Fruit fly (Drosophila melanogaster) S2 (cell line): ENCODE results near the gene arx.

Experiments used
- CG8478 ChIP-seq: fragments of >200 bp; optimal IDR thresholded peaks from 2 replicates; lab custom pipeline; 2018
- CTCF ChIP-seq, 2 experiments: fragments of >200 bp; optimal IDR thresholded peaks; 2 replicates each; lab custom pipeline; 2018

The arx gene

DNA sequence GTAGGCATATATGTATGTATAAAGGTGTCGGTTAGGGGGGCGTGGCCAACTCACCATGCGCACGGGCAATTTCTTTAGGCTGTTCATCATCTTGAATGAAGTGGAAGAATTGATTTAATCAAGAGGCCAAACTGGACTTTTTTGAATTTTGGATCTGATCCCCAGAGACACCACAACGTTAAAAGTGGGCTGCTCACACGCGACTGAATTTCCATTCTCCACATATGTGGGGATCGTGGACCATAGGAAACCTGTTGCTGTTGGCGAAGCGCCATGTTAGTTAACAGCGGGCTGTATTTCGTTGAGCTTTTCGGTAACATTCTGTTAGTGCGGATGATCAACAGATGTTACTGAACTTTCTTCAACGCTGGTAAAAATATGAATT lies 3.3 kb downstream of the arx start, which contains the start of gene CG3902:
Gene CG3902, minus strand, starts transcription at position 208 of the 385 bp plus-strand sequence.
- TF ChIP-seq CTCF (optimal IDR thresholded peaks at IDR 0.05; lab: Kevin White, UChicago) = no peak
- TF ChIP-seq CG8478 (lab: Kevin White, UChicago) = no peak

DNA sequence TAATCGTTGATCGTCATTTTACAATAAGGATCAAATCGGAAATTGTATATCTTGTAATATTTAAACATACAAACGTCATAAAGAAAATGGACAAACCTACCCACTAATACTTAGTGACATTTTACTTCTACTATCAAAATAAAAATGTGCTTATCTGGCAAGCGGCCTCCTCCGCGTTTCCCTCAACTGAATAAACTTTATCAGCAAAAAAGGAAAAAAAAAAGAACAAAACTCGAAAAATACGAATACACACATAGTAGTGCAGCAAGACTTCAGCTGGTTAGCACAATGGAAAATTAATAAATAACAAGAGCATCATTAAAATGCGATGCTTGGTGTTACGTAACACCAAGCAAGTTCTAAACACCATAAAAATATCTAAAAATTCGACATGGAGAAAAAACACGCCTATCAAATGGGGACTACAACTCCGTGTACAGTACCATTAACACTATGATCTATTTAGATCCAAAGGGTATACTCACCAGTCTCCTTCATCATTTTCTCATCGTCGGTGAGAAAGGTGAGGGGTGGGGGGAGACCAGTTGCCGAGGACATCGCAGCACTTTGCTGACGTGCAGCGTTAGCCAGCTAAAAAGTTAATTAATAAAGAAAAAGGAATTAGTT lies 3.8 kb downstream of the arx start:
- TF ChIP-seq CG8478 (lab: Kevin White, UChicago) (no peak), CTCF (optimal IDR thresholded peaks at IDR 0.05; lab: Kevin White, UChicago) (no peak)

DNA sequence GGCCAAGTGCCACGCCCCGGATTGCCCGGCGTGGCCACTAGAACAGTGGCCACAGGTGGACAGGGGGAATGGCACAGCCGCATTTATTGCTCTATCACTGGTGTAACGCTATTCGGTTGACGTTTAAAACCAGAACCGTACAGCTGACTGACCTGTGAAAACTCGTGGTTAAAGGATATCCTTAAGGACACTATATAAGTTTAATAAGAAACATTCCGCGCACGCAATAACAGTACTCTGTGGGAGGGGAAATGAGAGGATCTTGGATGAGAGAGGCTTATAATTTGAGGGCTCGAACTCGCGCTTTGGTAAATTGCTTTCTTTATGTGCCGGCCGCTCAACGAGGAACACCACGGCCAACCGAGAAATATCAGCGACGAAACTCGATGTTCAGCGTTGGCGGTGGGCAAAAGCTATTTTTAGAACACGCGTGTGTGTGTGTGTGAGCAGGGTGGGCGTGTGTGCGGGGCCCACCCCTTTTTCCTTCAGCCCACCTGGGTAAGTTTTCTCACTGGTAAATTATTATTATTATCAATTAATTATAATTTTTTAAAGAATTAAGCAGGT lies 5.0 kb downstream of the arx start:
- TF ChIP-seq CG8478 (lab: Kevin White, UChicago) = no peak
- TF ChIP-seq CTCF (optimal IDR thresholded peaks at IDR 0.05; lab: Kevin White, UChicago) = no peak

DNA sequence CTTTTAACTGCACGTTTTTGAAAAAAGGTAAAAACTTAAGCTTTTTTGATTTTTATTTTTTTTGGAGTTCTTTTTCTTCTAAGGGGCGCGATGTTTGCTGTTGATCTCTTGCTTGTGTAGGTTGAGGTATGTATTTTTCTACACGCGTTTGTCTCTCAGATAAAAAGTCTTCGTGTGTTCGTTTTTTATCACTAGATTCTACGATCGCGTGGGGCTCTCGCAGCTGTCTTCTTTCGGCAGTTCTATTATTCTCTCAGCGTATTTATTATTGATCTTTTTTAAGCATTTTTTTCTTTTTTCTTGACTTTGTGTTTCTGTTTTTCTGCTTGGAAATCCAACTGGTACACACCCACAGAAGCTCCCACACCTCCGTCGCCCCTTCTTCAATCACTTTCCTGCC lies 6.3 kb downstream of the arx start:
- TF ChIP-seq CTCF (optimal IDR thresholded peaks at IDR 0.05; lab: Kevin White, UChicago) (no peak), CG8478 (lab: Kevin White, UChicago) (no peak)

DNA sequence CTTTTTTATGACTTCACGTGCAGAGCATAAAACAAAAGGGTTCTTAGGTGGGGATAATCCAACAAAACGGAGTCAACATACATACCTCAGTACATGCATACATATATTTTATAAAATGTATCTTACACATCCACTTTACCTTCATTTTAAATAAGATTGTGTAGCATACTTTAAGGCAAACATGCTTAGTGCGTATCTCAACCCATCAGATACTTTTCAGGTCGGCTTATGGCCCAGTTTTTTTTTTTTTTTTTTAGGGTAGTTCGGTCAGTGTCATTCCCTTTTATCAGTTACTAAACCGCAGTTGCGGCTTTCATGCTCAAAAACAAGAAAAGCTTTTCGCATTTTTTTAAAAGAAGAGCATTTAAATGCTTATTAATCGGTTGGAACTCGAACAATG lies 9.4 kb downstream of the arx start, which contains the start of gene NijB:
Gene NijB, plus strand, starts transcription at position 398 of the 400 bp plus-strand sequence.
- TF ChIP-seq CTCF (optimal IDR thresholded peaks at IDR 0.05; lab: Kevin White, UChicago) = peak; percentile 27 to 59
- TF ChIP-seq CG8478 (lab: Kevin White, UChicago) = no peak

DNA sequence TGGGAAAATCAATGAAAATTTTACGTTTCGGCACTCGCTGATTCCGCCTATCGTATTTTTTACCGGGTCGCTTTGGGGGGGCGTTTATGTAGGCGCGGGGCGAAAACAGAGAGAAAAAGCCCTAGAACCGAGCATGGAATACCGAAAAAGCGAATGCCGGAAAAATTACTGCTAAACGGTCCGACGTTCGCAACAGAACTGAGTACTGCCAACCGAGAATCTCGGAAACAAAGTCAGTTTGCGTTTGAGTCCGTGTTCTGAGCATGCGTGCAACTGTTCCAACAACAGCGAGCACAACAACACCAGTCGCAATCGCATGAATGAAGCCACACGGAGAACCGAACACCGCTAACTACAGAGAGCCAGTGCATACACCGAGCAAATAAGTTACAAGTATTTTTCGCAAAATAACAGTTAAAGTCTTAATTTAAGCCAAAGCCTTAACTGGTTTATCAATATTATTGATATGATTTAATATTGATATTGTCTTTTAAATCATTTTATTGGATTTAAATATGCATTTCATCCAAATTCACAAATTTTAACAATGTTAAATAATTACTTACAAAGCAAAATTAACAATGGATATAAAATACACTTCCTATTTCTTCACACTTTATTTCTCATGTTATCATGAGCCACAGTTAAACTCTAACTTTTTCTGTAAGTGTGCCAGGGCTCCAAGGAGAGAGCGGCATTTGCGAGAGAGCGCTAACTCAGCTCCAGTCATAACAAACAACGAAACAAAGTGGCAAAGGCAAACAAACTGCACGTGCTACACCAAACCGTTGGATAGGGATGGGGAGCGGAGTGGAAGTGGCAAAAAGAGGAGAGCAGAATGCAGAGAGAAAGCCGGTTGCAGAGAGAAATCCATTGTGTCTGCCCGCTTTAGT lies 10.8 kb downstream of the arx start, which contains the start of gene CG3961:
Gene CG3961, minus strand, starts transcription at position 201 of the 893 bp plus-strand sequence.
- no peak for TF ChIP-seq CTCF (optimal IDR thresholded peaks at IDR 0.05; lab: Kevin White, UChicago)
- TF ChIP-seq CG8478 (lab: Kevin White, UChicago) = no peak

DNA sequence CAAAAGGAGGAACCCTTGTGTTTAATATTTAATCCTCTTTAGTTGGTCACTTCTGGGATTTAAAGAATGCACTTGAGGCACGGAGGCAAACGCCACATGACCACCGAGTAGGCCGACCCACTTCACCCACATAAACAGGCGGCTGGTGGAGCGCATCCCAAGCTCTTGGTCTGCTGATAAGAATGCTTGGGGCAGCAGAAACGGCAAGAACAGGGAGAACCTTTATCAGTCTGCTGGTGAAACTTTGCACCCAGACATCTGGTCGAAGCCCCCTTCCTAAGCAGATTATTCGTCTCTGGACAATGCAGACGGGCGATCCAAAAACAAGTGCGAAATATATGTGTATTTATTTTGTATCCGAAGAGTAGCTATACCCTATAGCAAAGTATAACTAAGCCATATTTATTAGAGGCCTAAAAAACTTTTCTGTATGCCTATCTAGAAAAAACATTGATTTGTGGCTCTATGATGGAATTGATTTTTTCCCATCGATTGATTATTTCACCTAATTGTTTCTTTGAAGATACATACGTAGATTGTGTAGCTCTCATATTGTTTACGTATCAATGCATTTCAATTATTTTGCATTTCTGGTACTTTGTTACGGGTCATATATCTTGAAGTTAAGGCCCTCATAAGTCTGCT lies 12.0 kb downstream of the arx start:
- TF ChIP-seq CTCF (optimal IDR thresholded peaks at IDR 0.05; lab: Kevin White, UChicago) = no peak
- no peak for TF ChIP-seq CG8478 (lab: Kevin White, UChicago)

DNA sequence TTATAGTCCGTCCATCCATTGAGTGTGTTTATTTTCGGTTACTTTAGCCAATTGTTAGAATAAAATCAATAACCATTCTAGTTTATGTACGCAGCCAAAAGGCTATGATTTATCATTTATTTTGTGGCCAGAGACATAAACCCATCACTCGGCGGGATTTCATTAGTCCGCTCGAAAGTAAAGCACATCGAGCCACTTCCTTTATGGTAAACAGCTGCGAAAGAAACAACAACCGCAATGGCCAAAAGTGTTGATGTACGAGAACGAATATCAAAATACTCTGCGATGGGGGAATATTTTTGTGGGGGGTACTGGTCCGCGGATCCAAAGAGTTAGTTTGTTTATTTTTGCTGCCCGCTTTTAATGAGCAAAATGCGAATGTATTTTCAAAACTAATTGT lies 19.7 kb downstream of the arx start:
- TF ChIP-seq CTCF (optimal IDR thresholded peaks at IDR 0.05; lab: Kevin White, UChicago) (no peak), CG8478 (lab: Kevin White, UChicago) (no peak)

DNA sequence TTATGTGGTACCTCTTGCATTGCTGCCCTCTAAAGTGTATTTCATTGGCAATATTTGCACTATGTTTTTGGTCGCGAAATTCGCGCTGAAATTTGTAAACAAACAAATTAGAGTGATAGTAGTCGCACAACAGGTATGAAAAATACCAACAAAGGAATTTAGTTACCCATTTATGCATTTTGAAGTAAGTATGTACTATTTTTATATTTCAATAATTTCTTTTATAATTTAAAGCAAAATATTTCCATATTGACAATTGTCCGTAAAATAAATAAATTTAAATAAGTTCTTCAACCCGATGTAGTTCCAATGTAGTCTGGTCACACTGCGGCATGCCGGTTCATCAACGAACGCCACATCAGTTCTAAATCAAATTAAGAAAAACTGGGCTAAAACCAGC lies 28.9 kb downstream of the arx start, which contains the start of the genes Rad9 and Uggt:
Gene Rad9, minus strand, starts transcription at position 114 of the 400 bp plus-strand sequence.
Gene Uggt, plus strand, starts transcription at position 308 of the 400 bp plus-strand sequence.
- TF ChIP-seq CTCF (optimal IDR thresholded peaks at IDR 0.05; lab: Kevin White, UChicago) (no peak), CG8478 (lab: Kevin White, UChicago) (no peak)

DNA sequence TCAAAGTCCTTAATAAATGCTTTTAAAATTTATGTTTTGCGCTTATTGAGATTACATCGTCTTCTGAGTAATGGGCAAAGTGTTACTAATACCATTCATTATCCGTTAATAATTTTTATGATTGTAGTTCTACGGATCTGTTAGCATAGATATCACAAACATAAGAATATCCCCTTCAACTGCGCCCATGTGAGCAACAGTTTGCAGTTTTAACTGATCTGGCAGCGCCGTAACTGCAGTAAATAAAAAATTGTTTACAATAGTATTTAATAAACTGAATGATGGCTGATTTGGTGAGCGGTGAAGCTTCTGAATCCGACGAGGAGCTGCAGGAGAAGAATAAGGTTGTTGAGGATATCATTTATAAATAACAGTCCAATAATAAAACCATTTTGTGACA lies 31.3 kb downstream of the arx start, which contains the start of gene Blos3:
Gene Blos3, plus strand, starts transcription at position 198 of the 400 bp plus-strand sequence.
- TF ChIP-seq CTCF (optimal IDR thresholded peaks at IDR 0.05; lab: Kevin White, UChicago) = no peak

DNA sequence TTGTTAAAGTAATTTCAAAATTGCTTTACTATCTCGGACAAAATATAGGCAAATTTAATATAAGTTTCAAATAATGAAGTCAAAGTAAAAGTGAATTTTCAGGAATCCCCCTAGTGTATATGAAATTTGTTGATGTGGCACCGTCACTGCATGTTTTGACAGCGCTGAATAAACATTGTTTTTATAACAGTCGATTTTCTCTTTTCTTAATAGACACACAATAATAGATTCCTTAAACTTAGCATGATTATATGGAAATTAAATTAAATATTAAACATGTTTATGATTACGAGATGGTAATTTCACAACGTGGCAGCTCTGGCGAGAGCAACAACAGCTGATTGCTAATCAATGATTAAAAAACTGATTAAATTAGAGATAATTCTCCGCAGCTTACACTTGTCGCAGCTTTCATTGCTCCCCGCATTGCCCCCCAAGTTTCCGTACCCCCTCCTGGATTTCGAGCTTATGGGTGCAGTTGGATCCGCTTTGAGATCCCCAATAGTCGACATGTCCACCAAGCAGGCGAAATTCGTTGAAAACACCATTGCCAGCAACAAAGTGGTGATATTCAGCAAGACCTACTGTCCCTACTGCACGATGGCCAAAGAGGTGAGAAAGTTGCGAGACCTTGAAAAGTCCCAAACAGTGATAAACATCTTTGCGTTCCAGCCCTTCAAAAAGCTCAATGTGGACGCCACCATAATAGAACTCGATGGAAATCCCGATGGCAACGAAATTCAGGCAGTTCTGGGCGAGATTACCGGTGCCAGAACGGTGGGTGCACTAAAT lies 32.1 kb downstream of the arx start, which contains the start of gene Grx1:
Gene Grx1, plus strand, starts transcription at position 196 of the 792 bp plus-strand sequence.
- TF ChIP-seq CG8478 (lab: Kevin White, UChicago) = no peak
- TF ChIP-seq CTCF (optimal IDR thresholded peaks at IDR 0.05; lab: Kevin White, UChicago) = no peak

DNA sequence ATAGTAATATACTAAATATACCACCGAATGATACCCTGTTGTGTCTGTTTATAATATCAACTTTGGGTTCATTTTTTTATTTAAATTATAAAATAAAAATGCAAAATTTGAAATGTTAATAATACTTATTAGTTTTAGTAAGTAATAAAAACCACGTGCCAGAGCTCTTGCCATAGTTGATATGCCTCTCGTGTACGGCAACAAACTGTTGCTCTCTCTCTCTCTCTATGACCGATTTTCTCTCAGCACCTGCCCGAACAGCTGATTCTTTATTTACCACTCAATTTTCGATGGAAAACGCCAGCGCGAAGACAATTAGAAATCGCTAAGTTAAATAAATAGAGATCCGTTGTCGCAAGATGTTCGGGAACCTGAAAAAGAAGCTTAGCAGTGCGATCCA lies 33.8 kb downstream of the arx start, which contains the start of gene Dysb:
Gene Dysb, plus strand, starts transcription at position 251 of the 400 bp plus-strand sequence.
- TF ChIP-seq CG8478 (lab: Kevin White, UChicago) (no peak), CTCF (optimal IDR thresholded peaks at IDR 0.05; lab: Kevin White, UChicago) (no peak)
